Worm (Caenorhabditis elegans): Measurements from ENCODE around the gene F57A8.7.

ce11 chrV:10051855-10052254, 23.7 kb upstream of the F57A8.7 start, which contains the start of gene str-118:
- no peak for TF ChIP-seq tbx-11 (GFP tag; IDR thresholded peaks at IDR 0.05)
- TF ChIP-seq ama-1 (optimal IDR thresholded peaks at IDR 0.05) = no peak
- no peak for TF ChIP-seq B0310.2 (tag; optimal IDR thresholded peaks at IDR 0.05)
- TF ChIP-seq hnd-1 (tag; optimal IDR thresholded peaks at IDR 0.05) = no peak
- no peak for TF ChIP-seq flt-1 (GFP tag; IDR thresholded peaks at IDR 0.05)
- no peak for TF ChIP-seq sea-1 (GFP tag; conservative IDR thresholded peaks at IDR 0.05)
- TF ChIP-seq hmg-4 (GFP tag; optimal IDR thresholded peaks at IDR 0.05) = no peak
